Worm (Caenorhabditis elegans) whole organism, L1 larva: ENCODE data around the gene cest-2.2.

Experiments used
- ama-1 ChIP-seq: fragments of 150-350 bp; optimal IDR thresholded peaks from 2 replicates; lab custom pipeline; 2014
- ets-5 ChIP-seq: fragments of 200-800 bp; sonication (Bioruptor generic); IDR thresholded peaks from 2 replicates; pipeline ENCODE4 v1.3.6; 2022; ENCODE audit warnings: missing genetic modification characterization, missing compliant biosample characterization
- lin-13 ChIP-seq: fragments of 150-350 bp; optimal IDR thresholded peaks from 2 replicates; lab custom pipeline; 2014; ENCODE audit warnings: missing biosample characterization, missing genetic modification reagents, missing genetic modification characterization
- lir-3 ChIP-seq: sonication (generic microtip); optimal IDR thresholded peaks from 2 replicates; lab custom pipeline; 2016; ENCODE audit warnings: mild to moderate bottlenecking, missing genetic modification characterization, moderate library complexity, missing compliant biosample characterization; ENCODE audit not compliant: poor library complexity
- lsy-2 ChIP-seq, 2 experiments: fragments of 150-350 bp; optimal IDR thresholded peaks; 2 replicates each; lab custom pipeline; 2014; ENCODE audit warnings: missing biosample characterization in 2 of 2, missing genetic modification characterization in 2 of 2
- nhr-19 ChIP-seq: fragments of 200-800 bp; sonication (Bioruptor generic); conservative IDR thresholded peaks from 2 replicates; pipeline ENCODE4 v1.3.6; 2022; ENCODE audit warnings: missing genetic modification characterization, missing compliant biosample characterization
- nhr-237 ChIP-seq: fragments of 150-350 bp; optimal IDR thresholded peaks from 2 replicates; lab custom pipeline; 2014; ENCODE audit warnings: missing biosample characterization, missing genetic modification characterization
- nhr-90 ChIP-seq: sonication (generic microtip); optimal IDR thresholded peaks from 2 replicates; lab custom pipeline; 2016; ENCODE audit warnings: mild to moderate bottlenecking, missing genetic modification characterization, missing compliant biosample characterization; ENCODE audit not compliant: poor library complexity
- pax-3 ChIP-seq: fragments of 200-800 bp; sonication (Bioruptor generic); optimal IDR thresholded peaks from 2 replicates; lab custom pipeline; 2018; ENCODE audit warnings: mild to moderate bottlenecking, missing genetic modification characterization, moderate library complexity, missing compliant biosample characterization
- pqm-1 ChIP-seq: sonication (generic microtip); optimal IDR thresholded peaks from 3 replicates; lab custom pipeline; 2017; ENCODE audit warnings: missing biosample characterization, missing genetic modification characterization
- skn-1 ChIP-seq: fragments of 150-350 bp; optimal IDR thresholded peaks from 2 replicates; lab custom pipeline; 2014; ENCODE audit warnings: missing biosample characterization, missing genetic modification characterization
- snu-23 ChIP-seq: sonication (generic microtip); optimal IDR thresholded peaks from 2 replicates; lab custom pipeline; 2016; ENCODE audit warnings: missing genetic modification characterization, missing compliant biosample characterization
- sox-4 ChIP-seq: sonication (generic microtip); optimal IDR thresholded peaks from 2 replicates; lab custom pipeline; 2016; ENCODE audit warnings: missing genetic modification characterization, missing compliant biosample characterization

DNA sequence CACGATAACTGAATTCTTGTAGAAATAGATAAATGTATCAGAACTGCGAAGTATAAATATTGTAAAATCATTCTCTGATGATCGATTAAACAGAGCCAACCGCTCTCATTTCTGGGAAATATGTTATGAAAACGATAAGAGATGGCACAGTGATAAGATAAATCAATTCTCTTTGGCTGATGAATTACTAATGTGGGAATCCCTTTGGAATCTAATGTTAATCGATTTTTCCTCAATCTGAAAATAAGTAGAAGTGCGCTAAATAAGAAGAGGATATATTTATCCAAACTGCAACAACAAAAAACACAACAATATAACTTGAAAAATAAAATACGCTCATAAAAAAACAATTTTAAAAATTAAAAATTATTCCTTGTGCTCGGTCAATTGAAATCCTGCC lies 7.7 kb upstream of the cest-2.2 start, which contains the start of gene cest-2.3:
- no peak for TF ChIP-seq nhr-237 (tag; lab: Kevin White, UChicago)
- TF ChIP-seq pqm-1 (tag; lab: Kevin White, UChicago), result no peak
- TF ChIP-seq ama-1, result no peak
- TF ChIP-seq pax-3 (tag; lab: Kevin White, UChicago), result no peak
- no peak for TF ChIP-seq lir-3 (tag; lab: Kevin White, UChicago)
- no peak for TF ChIP-seq snu-23 (GFP tag; lab: Kevin White, UChicago)
- TF ChIP-seq lin-13 (GFP tag; lab: Kevin White, UChicago), result no peak
- TF ChIP-seq sox-4 (tag; lab: Kevin White, UChicago), result no peak
- TF ChIP-seq lsy-2 (tag; optimal IDR thresholded peaks at IDR 0.05; lab: Kevin White, UChicago), result no peak
- TF ChIP-seq nhr-19 (GFP tag; lab: Robert Waterston, UW), result no peak
- TF ChIP-seq skn-1 (tag; lab: Kevin White, UChicago), result no peak
- no peak for TF ChIP-seq nhr-90
- no peak for TF ChIP-seq ets-5
